In the genomic region with DNA sequence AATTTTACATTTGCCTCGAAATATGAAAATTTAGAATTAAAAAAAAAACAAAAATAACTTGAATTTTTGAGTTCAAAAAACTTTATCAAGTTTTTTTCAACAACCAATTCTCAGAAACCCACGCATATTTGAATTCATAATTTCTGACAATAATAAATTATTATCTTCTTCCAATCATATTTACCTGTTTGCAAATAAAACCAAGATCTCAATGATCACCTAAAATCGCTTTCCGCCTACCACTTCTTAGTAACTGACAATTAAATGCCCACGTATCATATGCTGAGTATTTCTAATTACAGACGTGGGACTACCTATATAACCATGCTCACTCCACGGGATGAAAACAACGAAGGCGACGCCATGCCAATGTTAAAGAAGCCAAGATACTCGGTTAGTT, we compare ENCODE assay signal across 2 worm cellular contexts.
TF ChIP-seq lines count a peak whose summit lies in the region.

pps-1 (plus strand) TSS at position 301 of the 400 bp plus-strand sequence.

TF ChIP-seq in whole organism, L1 larva, 84 proteins besides CTCF, POLR2A, EP300 and RAD21:
- no peak for TF ChIP-seq ama-1 (optimal IDR thresholded peaks at IDR 0.05; lab: Kevin White, UChicago)
- no peak for TF ChIP-seq hpl-2 (GFP tag; optimal IDR thresholded peaks at IDR 0.05; lab: Kevin White, UChicago)
- TF ChIP-seq pax-3 (tag; optimal IDR thresholded peaks at IDR 0.05; lab: Kevin White, UChicago): peak; percentile 25
- no peak for TF ChIP-seq dsc-1 (tag; optimal IDR thresholded peaks at IDR 0.05; lab: Kevin White, UChicago)
- TF ChIP-seq C16A3.4 (tag; optimal IDR thresholded peaks at IDR 0.05; lab: Kevin White, UChicago): no peak
- peak; percentile 6 for TF ChIP-seq fkh-8 (tag; optimal IDR thresholded peaks at IDR 0.05; lab: Kevin White, UChicago)
- TF ChIP-seq xbp-1 (tag; optimal IDR thresholded peaks at IDR 0.05; lab: Kevin White, UChicago): no peak
- TF ChIP-seq Y116A8C.19 (tag; optimal IDR thresholded peaks at IDR 0.05; lab: Kevin White, UChicago; ENCODE audit: borderline replicate concordance): no peak
- no peak for TF ChIP-seq C34B4.2 (tag; optimal IDR thresholded peaks at IDR 0.05; lab: Kevin White, UChicago)

TF ChIP-seq in whole organism, L4 larva, 104 proteins besides CTCF, POLR2A, EP300 and RAD21:
- TF ChIP-seq daf-19 (GFP tag; conservative IDR thresholded peaks at IDR 0.05; lab: Robert Waterston, UW) (0 out of 2 replicates have a peak, but pooled peaks have one; percentile 13), mes-2 (tag; optimal IDR thresholded peaks at IDR 0.05; lab: Kevin White, UChicago; ENCODE audit: poor library complexity, severe bottlenecking) (no peak)
TF ChIP-seq in whole organism, L4 larva: peak in this region for 1.
